Worm (Caenorhabditis elegans) whole organism, midembryonic: ENCODE measurements around the gene calf-1.

Experiments used
- cog-1 ChIP-seq: sonication (generic microtip); optimal IDR thresholded peaks from 2 replicates; lab custom pipeline; 2016; ENCODE audit warnings: missing genetic modification characterization, missing compliant biosample characterization
- flt-1 ChIP-seq: fragments of 200-800 bp; sonication (Bioruptor generic); IDR thresholded peaks from 2 replicates; pipeline ENCODE4 v1.3.6; 2022; ENCODE audit warnings: missing genetic modification characterization, missing compliant biosample characterization
- ztf-29 ChIP-seq: fragments of 200-800 bp; sonication (Bioruptor generic); IDR thresholded peaks from 2 replicates; pipeline ENCODE4 v1.3.6; 2022; ENCODE audit warnings: missing genetic modification reagents, missing genetic modification characterization, missing compliant biosample characterization

DNA sequence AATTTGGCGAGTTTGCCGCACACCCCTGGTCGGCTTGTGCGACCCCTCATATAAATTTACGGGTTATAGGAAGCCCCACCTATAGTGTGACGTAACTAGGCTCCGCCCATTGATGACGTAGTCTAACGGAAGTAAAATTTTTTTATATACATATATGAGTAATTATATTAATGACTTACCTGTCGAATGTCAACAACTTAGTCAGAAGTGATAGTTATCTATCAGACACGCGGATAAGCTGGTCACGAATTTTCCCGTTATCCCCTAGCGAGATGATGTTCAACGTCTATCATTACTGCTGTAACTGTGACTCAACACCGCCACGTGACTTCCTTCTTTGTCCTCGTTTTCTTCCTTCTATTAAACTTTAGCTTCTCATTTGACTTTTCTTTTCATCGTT, 25.1 kb downstream of the calf-1 start, which contains the start of gene srd-70:
- no peak for TF ChIP-seq cog-1 (tag; lab: Kevin White, UChicago)
- TF ChIP-seq flt-1 (GFP tag; lab: Robert Waterston, UW): no peak
- no peak for TF ChIP-seq ztf-29 (GFP tag; lab: Robert Waterston, UW)
